Fruit fly (Drosophila melanogaster) Kc167 (cell line): ENCODE data around the gene Sec63.

Source experiments
- Myc ChIP-seq: fragments of >200 bp; optimal IDR thresholded peaks from 2 replicates; lab custom pipeline; 2017; ENCODE audit warnings: missing external identifiers
- Sin3A ChIP-seq: fragments of >200 bp; optimal IDR thresholded peaks from 2 replicates; lab custom pipeline; 2018; ENCODE audit warnings: missing external identifiers
- h ChIP-seq: fragments of >200 bp; optimal IDR thresholded peaks from 3 replicates; lab custom pipeline; 2018; ENCODE audit warnings: missing external identifiers
- insv ChIP-seq: fragments of >200 bp; optimal IDR thresholded peaks from 3 replicates; lab custom pipeline; 2018; ENCODE audit warnings: missing external identifiers
- psq ChIP-seq: fragments of >200 bp; optimal IDR thresholded peaks from 2 replicates; lab custom pipeline; 2017; ENCODE audit warnings: missing external identifiers
- ttk ChIP-seq: sonication (Bioruptor generic); optimal IDR thresholded peaks from 2 replicates; lab custom pipeline; 2017; ENCODE audit warnings: missing external identifiers

The Sec63 gene

dm6 chr3L:7404081-7404480 is 43.7 kb downstream of the Sec63 start, which contains the start of gene CG8560:
Gene CG8560, minus strand, starts transcription at chr3L:7404181.
- TF ChIP-seq ttk (lab: Kevin White, UChicago) (no peak), Myc (lab: Kevin White, UChicago) (no peak), psq (lab: Kevin White, UChicago) (no peak), insv (lab: Kevin White, UChicago) (no peak), h (no peak), Sin3A (lab: Kevin White, UChicago) (no peak)
